Fruit fly (Drosophila melanogaster) ovary, adult (tissue): ENCODE data around the gene S-Lap1.

Experiments
- CG17801 ChIP-seq: fragments of 200-800 bp; optimal IDR thresholded peaks from 2 replicates; lab custom pipeline; 2019; ENCODE audit warnings: missing biosample characterization, mild to moderate bottlenecking, missing genetic modification characterization, moderate library complexity; ENCODE audit not compliant: partially characterized antibody

S-Lap1 gene

dm6 chr3L:8656725-8657428 lies 39.8 kb downstream of the S-Lap1 start:
- TF ChIP-seq CG17801 (GFP tag; lab: Kevin White, UChicago) = no peak

- TF ChIP-seq CG17801 (GFP tag; lab: Kevin White, UChicago) = no peak
Observed at dm6 chr3L:8657429-8657754, 40.4 kb downstream of the S-Lap1 start.

- TF ChIP-seq CG17801 (GFP tag; lab: Kevin White, UChicago) = no peak
Observed at dm6 chr3L:8657787-8658186, 40.8 kb downstream of the S-Lap1 start.

DNA sequence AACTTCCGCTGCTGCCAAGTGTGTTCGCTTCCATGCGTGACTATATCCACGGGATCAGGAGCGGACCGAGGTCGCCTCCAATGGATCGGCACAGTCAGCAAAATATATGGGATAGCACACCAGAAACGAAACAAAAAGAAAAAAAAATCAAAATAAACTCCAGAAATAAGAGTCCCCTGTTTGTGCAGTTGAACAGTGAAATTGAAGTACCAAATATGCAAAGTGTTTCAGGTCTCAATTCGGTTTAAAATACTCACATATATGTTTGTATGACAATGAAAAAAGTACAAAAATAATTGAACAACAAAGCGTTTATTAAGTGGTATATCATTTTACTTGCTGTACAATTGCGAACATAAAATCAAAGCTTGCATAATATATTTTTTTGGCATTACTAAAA lies 42.6 kb downstream of the S-Lap1 start:
- TF ChIP-seq CG17801 (GFP tag; lab: Kevin White, UChicago) = no peak

dm6 chr3L:8660800-8661199 lies 43.8 kb downstream of the S-Lap1 start:
- TF ChIP-seq CG17801 (GFP tag; lab: Kevin White, UChicago) = no peak

dm6 chr3L:8661793-8662669 lies 45.0 kb downstream of the S-Lap1 start:
- no peak for TF ChIP-seq CG17801 (GFP tag; lab: Kevin White, UChicago)

DNA sequence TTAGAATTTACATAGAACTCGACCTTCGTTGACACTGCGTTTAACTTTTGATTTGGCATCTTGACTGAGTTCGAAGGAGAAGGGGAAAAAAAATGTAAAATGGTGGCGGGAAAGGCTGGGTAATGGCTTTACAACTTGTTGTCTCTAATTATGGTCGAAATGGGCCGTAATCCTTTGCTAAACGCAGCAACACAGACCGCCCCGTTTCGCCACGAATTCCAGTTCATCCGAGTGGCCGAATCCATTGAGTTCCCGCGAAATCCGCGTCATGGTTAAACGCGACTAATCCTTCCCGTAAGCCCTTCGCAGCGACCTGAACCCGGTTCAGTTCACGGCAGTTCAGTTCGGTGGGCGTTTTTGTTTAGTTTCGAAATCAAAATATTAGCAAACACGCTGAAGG lies 49.1 kb downstream of the S-Lap1 start:
- no peak for TF ChIP-seq CG17801 (GFP tag; lab: Kevin White, UChicago)

dm6 chr3L:8667809-8668593 lies 51.0 kb downstream of the S-Lap1 start:
- no peak for TF ChIP-seq CG17801 (GFP tag; lab: Kevin White, UChicago)
